Fruit fly (Drosophila melanogaster): Measurements from ENCODE around the gene lectin-22C.

Gene lectin-22C

dm6 chr2L:2035941-2036340, 1.1 kb downstream of the lectin-22C start, which contains the start of gene CG42296:
Gene CG42296, minus strand, starts transcription at chr2L:2036041.
- TF ChIP-seq h (GFP tag; optimal IDR thresholded peaks at IDR 0.05) = no peak
- no peak for TF ChIP-seq sv (GFP tag; optimal IDR thresholded peaks at IDR 0.05)
- TF ChIP-seq N (GFP tag; optimal IDR thresholded peaks at IDR 0.05) = no peak
- TF ChIP-seq GATAd (GFP tag; optimal IDR thresholded peaks at IDR 0.05) = no peak
- no peak for TF ChIP-seq jim (GFP tag; optimal IDR thresholded peaks at IDR 0.05)

DNA sequence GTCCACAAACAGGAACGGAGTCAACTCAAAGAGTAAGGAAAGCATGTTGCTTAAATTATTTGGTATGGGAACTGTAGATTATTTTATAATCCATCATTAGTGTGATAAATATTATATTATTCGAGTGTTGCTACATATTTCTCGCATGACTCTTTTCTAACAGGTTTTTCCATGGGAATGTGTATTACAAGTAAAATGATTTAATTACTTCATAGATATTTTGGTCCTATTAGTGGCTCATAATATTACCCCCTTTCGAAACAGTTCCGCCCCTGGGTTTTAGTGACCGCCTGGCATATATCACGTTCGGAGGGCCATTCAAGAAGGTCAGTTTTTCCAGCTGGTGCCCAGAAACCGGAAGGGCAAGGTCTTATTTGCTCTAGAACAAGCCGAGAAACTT, 5.0 kb downstream of the lectin-22C start:
- no peak for TF ChIP-seq Abd-B (GFP tag; optimal IDR thresholded peaks at IDR 0.05)
- no peak for TF ChIP-seq Hr78 (GFP tag; optimal IDR thresholded peaks at IDR 0.05)
- no peak for TF ChIP-seq h (GFP tag; optimal IDR thresholded peaks at IDR 0.05)
- no peak for TF ChIP-seq brk (GFP tag; optimal IDR thresholded peaks at IDR 0.05)
- TF ChIP-seq Rel (GFP tag; optimal IDR thresholded peaks at IDR 0.05) = no peak
- TF ChIP-seq Rel (tag; optimal IDR thresholded peaks at IDR 0.05) = no peak
- TF ChIP-seq dl (GFP tag; optimal IDR thresholded peaks at IDR 0.05; ENCODE audit: insufficient read depth in 1 of 2, partially characterized antibody in 2 of 2) = no peak
- TF ChIP-seq dmrt93B (GFP tag; optimal IDR thresholded peaks at IDR 0.05) = no peak
- no peak for TF ChIP-seq Hnf4 (GFP tag; optimal IDR thresholded peaks at IDR 0.05)
- TF ChIP-seq N (GFP tag; optimal IDR thresholded peaks at IDR 0.05) = no peak
- TF ChIP-seq lola (GFP tag; optimal IDR thresholded peaks at IDR 0.05) = no peak
- no peak for TF ChIP-seq dsf (GFP tag; optimal IDR thresholded peaks at IDR 0.05; ENCODE audit: borderline replicate concordance)
- TF ChIP-seq rgr (GFP tag; optimal IDR thresholded peaks at IDR 0.05) = no peak
- no peak for TF ChIP-seq sage (GFP tag; optimal IDR thresholded peaks at IDR 0.05)
- no peak for TF ChIP-seq CG32264 (GFP tag; optimal IDR thresholded peaks at IDR 0.05)
- TF ChIP-seq GATAd (GFP tag; optimal IDR thresholded peaks at IDR 0.05) = no peak
- TF ChIP-seq CrebA (GFP tag; optimal IDR thresholded peaks at IDR 0.05; ENCODE audit: borderline replicate concordance) = no peak
- no peak for TF ChIP-seq OdsH (GFP tag; optimal IDR thresholded peaks at IDR 0.05)
- TF ChIP-seq tai (GFP tag; optimal IDR thresholded peaks at IDR 0.05) = no peak

DNA sequence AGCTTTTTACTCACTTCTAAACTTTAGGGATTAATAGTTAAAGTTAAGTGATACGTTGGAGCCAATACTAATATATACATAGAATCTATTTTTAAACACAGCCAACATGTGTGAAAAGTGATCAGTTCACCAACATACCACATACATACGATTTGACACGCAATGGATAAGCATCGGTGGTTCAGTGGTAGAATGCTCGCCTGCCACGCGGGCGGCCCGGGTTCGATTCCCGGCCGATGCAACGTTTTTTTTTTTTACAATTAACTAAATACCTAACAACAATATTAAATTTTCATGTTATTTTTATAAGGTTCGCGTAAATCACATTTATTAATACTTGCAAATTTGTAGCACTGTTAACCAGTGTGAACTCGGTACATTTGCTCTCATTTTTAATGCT, 5.5 kb downstream of the lectin-22C start:
- TF ChIP-seq ey (GFP tag; optimal IDR thresholded peaks at IDR 0.05) (no peak), foxo (GFP tag; optimal IDR thresholded peaks at IDR 0.05) (no peak), HLH106 (tag; optimal IDR thresholded peaks at IDR 0.05) (no peak), N (GFP tag; optimal IDR thresholded peaks at IDR 0.05) (no peak), pan (optimal IDR thresholded peaks at IDR 0.05) (no peak)

DNA sequence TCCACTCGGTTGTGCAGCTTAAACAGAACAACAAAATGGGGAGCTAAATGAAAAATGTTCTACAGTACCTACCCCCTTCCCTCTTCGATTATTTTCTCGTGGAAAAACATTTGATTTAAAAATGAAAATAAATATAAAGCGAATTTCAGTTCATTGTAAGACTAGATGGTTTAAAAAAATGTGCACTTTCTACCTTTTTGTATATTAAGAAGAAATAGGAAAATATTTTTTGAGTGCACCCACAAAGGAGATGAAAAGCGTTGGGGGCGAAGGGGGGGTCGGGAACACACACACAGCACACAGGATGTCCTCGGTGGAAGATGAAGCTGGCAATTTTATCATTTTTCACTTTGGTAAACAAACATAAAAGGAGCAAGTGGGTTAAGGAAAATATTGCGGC, 14.2 kb downstream of the lectin-22C start:
- TF ChIP-seq ey (GFP tag; optimal IDR thresholded peaks at IDR 0.05) (no peak), lola (GFP tag; optimal IDR thresholded peaks at IDR 0.05) (no peak), h (GFP tag; optimal IDR thresholded peaks at IDR 0.05) (no peak), dsf (GFP tag; optimal IDR thresholded peaks at IDR 0.05; ENCODE audit: borderline replicate concordance) (no peak), dl (GFP tag; optimal IDR thresholded peaks at IDR 0.05; ENCODE audit: insufficient read depth in 1 of 2, partially characterized antibody in 2 of 2) (no peak), Hr78 (GFP tag; optimal IDR thresholded peaks at IDR 0.05) (no peak), Dif (GFP tag; optimal IDR thresholded peaks at IDR 0.05; ENCODE audit: partially characterized antibody) (no peak), CrebA (GFP tag; optimal IDR thresholded peaks at IDR 0.05; ENCODE audit: borderline replicate concordance) (no peak), Sp1 (GFP tag; optimal IDR thresholded peaks at IDR 0.05) (no peak), br (GFP tag; optimal IDR thresholded peaks at IDR 0.05) (no peak), brk (GFP tag; optimal IDR thresholded peaks at IDR 0.05) (no peak), Abd-B (GFP tag; optimal IDR thresholded peaks at IDR 0.05) (no peak), tai (GFP tag; optimal IDR thresholded peaks at IDR 0.05) (no peak), GATAd (GFP tag; optimal IDR thresholded peaks at IDR 0.05) (no peak), fru (GFP tag; optimal IDR thresholded peaks at IDR 0.05) (no peak), N (GFP tag; optimal IDR thresholded peaks at IDR 0.05) (no peak), rgr (GFP tag; optimal IDR thresholded peaks at IDR 0.05) (no peak), Jra (GFP tag; optimal IDR thresholded peaks at IDR 0.05) (no peak), CG9705 (GFP tag; optimal IDR thresholded peaks at IDR 0.05) (no peak), Myc (optimal IDR thresholded peaks at IDR 0.05) (no peak)

dm6 chr2L:2015204-2015603, 21.9 kb downstream of the lectin-22C start:
- TF ChIP-seq OdsH (GFP tag; optimal IDR thresholded peaks at IDR 0.05) (no peak), h (GFP tag; optimal IDR thresholded peaks at IDR 0.05) (no peak), ey (GFP tag; optimal IDR thresholded peaks at IDR 0.05) (no peak), dl (GFP tag; optimal IDR thresholded peaks at IDR 0.05; ENCODE audit: insufficient read depth in 1 of 2, partially characterized antibody in 2 of 2) (no peak), Myc (optimal IDR thresholded peaks at IDR 0.05) (no peak), CG9705 (GFP tag; optimal IDR thresholded peaks at IDR 0.05) (no peak), GATAd (GFP tag; optimal IDR thresholded peaks at IDR 0.05) (no peak), Jra (GFP tag; optimal IDR thresholded peaks at IDR 0.05) (no peak), Vsx2 (GFP tag; optimal IDR thresholded peaks at IDR 0.05; ENCODE audit: partially characterized antibody) (no peak), Dif (GFP tag; optimal IDR thresholded peaks at IDR 0.05; ENCODE audit: partially characterized antibody) (no peak), Hr78 (GFP tag; optimal IDR thresholded peaks at IDR 0.05) (no peak), Hr83 (GFP tag; optimal IDR thresholded peaks at IDR 0.05; ENCODE audit: poor library complexity, severe bottlenecking) (no peak), br (GFP tag; optimal IDR thresholded peaks at IDR 0.05) (no peak), foxo (GFP tag; optimal IDR thresholded peaks at IDR 0.05) (no peak), fru (GFP tag; optimal IDR thresholded peaks at IDR 0.05) (no peak)

Data from whole organism, wandering third instar larva.